Fruit fly (Drosophila melanogaster) whole organism, embryonic: Measurements from ENCODE around the gene Ufsp2.

ENCODE experiments used
- Antp ChIP-seq: fragments of 200-800 bp; sonication (Bioruptor generic); optimal IDR thresholded peaks from 3 replicates; lab custom pipeline; 2016; ENCODE audit warnings: missing biosample characterization, missing genetic modification characterization
- Bdp1 ChIP-seq: fragments of 200-800 bp; sonication (Bioruptor generic); optimal IDR thresholded peaks from 3 replicates; lab custom pipeline; 2016; ENCODE audit warnings: missing biosample characterization, missing genetic modification characterization
- CG10979 ChIP-seq: fragments of 200-800 bp; sonication (Bioruptor generic); optimal IDR thresholded peaks from 2 replicates; lab custom pipeline; 2018; ENCODE audit warnings: missing biosample characterization, mild to moderate bottlenecking, missing genetic modification characterization, moderate library complexity
- CG11247 ChIP-seq: fragments of 200-800 bp; sonication (Bioruptor generic); IDR thresholded peaks from 2 replicates; pipeline ENCODE4 v1.3.6; 2022; ENCODE audit warnings: missing biosample characterization, missing genetic modification characterization
- CG12659 ChIP-seq: fragments of 200-800 bp; sonication (Bioruptor generic); optimal IDR thresholded peaks from 3 replicates; lab custom pipeline; 2017; ENCODE audit warnings: mild to moderate bottlenecking, missing biosample characterization, missing genetic modification reagents, missing genetic modification characterization
- CG14014 ChIP-seq: fragments of 200-800 bp; sonication (Bioruptor generic); IDR thresholded peaks from 2 replicates; pipeline ENCODE4 v1.3.6; 2022; ENCODE audit warnings: missing biosample characterization, missing genetic modification characterization
- CG15073 ChIP-seq: fragments of 200-800 bp; sonication (Bioruptor generic); optimal IDR thresholded peaks from 2 replicates; lab custom pipeline; 2016; ENCODE audit warnings: missing biosample characterization, missing genetic modification characterization
- CG16815 ChIP-seq: fragments of 200-800 bp; sonication (Bioruptor generic); optimal IDR thresholded peaks from 3 replicates; lab custom pipeline; 2017; ENCODE audit warnings: missing biosample characterization, mild to moderate bottlenecking, missing genetic modification characterization
- CG17186 ChIP-seq: fragments of 200-800 bp; sonication (Bioruptor generic); optimal IDR thresholded peaks from 3 replicates; lab custom pipeline; 2017; ENCODE audit warnings: missing biosample characterization, missing genetic modification reagents, missing genetic modification characterization
- CG2202 ChIP-seq: fragments of 200-800 bp; sonication (Bioruptor generic); optimal IDR thresholded peaks from 2 replicates; lab custom pipeline; 2018; ENCODE audit warnings: missing biosample characterization, mild to moderate bottlenecking, missing genetic modification characterization
- CG31441 ChIP-seq: fragments of 200-800 bp; sonication (Bioruptor generic); IDR thresholded peaks from 2 replicates; pipeline ENCODE4 v1.3.6; 2022; ENCODE audit warnings: missing biosample characterization, missing genetic modification characterization
- CG33557 ChIP-seq: fragments of 200-800 bp; sonication (Bioruptor generic); optimal IDR thresholded peaks from 2 replicates; lab custom pipeline; 2019; ENCODE audit warnings: missing biosample characterization, mild to moderate bottlenecking, missing genetic modification characterization, moderate library complexity
- CG34224 ChIP-seq: fragments of 200-800 bp; sonication (Bioruptor generic); IDR thresholded peaks from 3 replicates; pipeline ENCODE4 v1.3.6; 2022; ENCODE audit warnings: missing biosample characterization, missing genetic modification characterization; ENCODE audit not compliant: partially characterized antibody
- CG4360 ChIP-seq: fragments of 200-800 bp; sonication (Bioruptor generic); IDR thresholded peaks from 2 replicates; pipeline ENCODE4 v1.3.6; 2022; ENCODE audit warnings: missing biosample characterization, missing genetic modification characterization
- CG6175 ChIP-seq: fragments of 200-800 bp; sonication (Bioruptor generic); IDR thresholded peaks from 3 replicates; pipeline ENCODE4 v1.3.6; 2022; ENCODE audit warnings: missing biosample characterization, missing genetic modification characterization
- CG6683 ChIP-seq: fragments of 200-800 bp; sonication (Bioruptor generic); optimal IDR thresholded peaks from 2 replicates; lab custom pipeline; 2017; ENCODE audit warnings: missing biosample characterization, mild to moderate bottlenecking, missing genetic modification characterization, missing genetic modification reagents
- CG8478 ChIP-seq: fragments of >200 bp; optimal IDR thresholded peaks from 2 replicates; lab custom pipeline; 2018
- CG9215 ChIP-seq: fragments of 200-800 bp; sonication (Bioruptor generic); IDR thresholded peaks from 2 replicates; pipeline ENCODE4 v1.3.6; 2022; ENCODE audit warnings: missing biosample characterization, missing genetic modification characterization
- CHES-1-like ChIP-seq: fragments of 200-800 bp; sonication (Bioruptor generic); optimal IDR thresholded peaks from 2 replicates; lab custom pipeline; 2016; ENCODE audit warnings: missing biosample characterization, missing genetic modification characterization
- CrebB ChIP-seq: fragments of 200-800 bp; sonication (Bioruptor generic); optimal IDR thresholded peaks from 3 replicates; lab custom pipeline; 2018; ENCODE audit warnings: missing biosample characterization, mild to moderate bottlenecking, missing genetic modification characterization
- D19A ChIP-seq: fragments of 200-800 bp; optimal IDR thresholded peaks from 3 replicates; lab custom pipeline; 2019; ENCODE audit warnings: missing biosample characterization, mild to moderate bottlenecking, missing genetic modification characterization, moderate library complexity
- Doc3 ChIP-seq: fragments of 200-800 bp; sonication (Bioruptor generic); IDR thresholded peaks from 3 replicates; pipeline ENCODE4 v1.3.6; 2022; ENCODE audit warnings: missing biosample characterization, missing genetic modification characterization; ENCODE audit not compliant: partially characterized antibody
- Dref ChIP-seq: fragments of 200-800 bp; sonication (Bioruptor generic); IDR thresholded peaks from 2 replicates; pipeline ENCODE4 v1.3.6; 2022; ENCODE audit warnings: missing biosample characterization, missing genetic modification characterization
- HmgD ChIP-seq: fragments of 200-800 bp; sonication (Bioruptor generic); optimal IDR thresholded peaks from 3 replicates; lab custom pipeline; 2016; ENCODE audit warnings: missing biosample characterization, missing genetic modification characterization
- MESR4 ChIP-seq: fragments of 200-800 bp; sonication (Bioruptor generic); optimal IDR thresholded peaks from 2 replicates; lab custom pipeline; 2018; ENCODE audit warnings: missing biosample characterization, mild to moderate bottlenecking, missing genetic modification characterization, moderate library complexity
- MTF-1 ChIP-seq: fragments of 200-800 bp; sonication (Bioruptor generic); optimal IDR thresholded peaks from 2 replicates; lab custom pipeline; 2018; ENCODE audit warnings: missing biosample characterization, mild to moderate bottlenecking, missing genetic modification characterization, borderline replicate concordance
- Med ChIP-seq: fragments of 200-800 bp; sonication (Bioruptor generic); peaks from one replicate; lab custom pipeline; 2016; ENCODE audit warnings: missing biosample characterization, missing genetic modification characterization, mild to moderate bottlenecking, inconsistent platforms, moderate library complexity
- Meics ChIP-seq: fragments of 200-800 bp; sonication (Bioruptor generic); optimal IDR thresholded peaks from 2 replicates; lab custom pipeline; 2017; ENCODE audit warnings: missing biosample characterization, mild to moderate bottlenecking, missing genetic modification characterization
- Pdp1 ChIP-seq, 2 experiments: fragments of 200-800 bp; sonication (Bioruptor generic); optimal IDR thresholded peaks; 3 replicates each; lab custom pipeline; 2016; ENCODE audit warnings: missing biosample characterization in 2 of 2, missing genetic modification characterization in 2 of 2, mild to moderate bottlenecking in 1 of 2, moderate library complexity in 1 of 2
- Sox100B ChIP-seq: fragments of 200-800 bp; sonication (Bioruptor generic); optimal IDR thresholded peaks from 3 replicates; lab custom pipeline; 2018; ENCODE audit warnings: missing biosample characterization, mild to moderate bottlenecking, missing genetic modification characterization
- Taf1 ChIP-seq: fragments of 200-800 bp; sonication (Bioruptor generic); IDR thresholded peaks from 2 replicates; pipeline ENCODE4 v1.3.6; 2022; ENCODE audit warnings: missing biosample characterization, missing genetic modification characterization
- Usf ChIP-seq: fragments of 200-800 bp; sonication (Bioruptor generic); optimal IDR thresholded peaks from 2 replicates; lab custom pipeline; 2017; ENCODE audit warnings: missing genotype, missing biosample characterization, missing genetic modification characterization
- bsh ChIP-seq, 2 experiments: fragments of 200-800 bp; sonication (Bioruptor generic); optimal IDR thresholded peaks; 2 replicates each; lab custom pipeline; 2017 to 2018; ENCODE audit warnings: mild to moderate bottlenecking in 2 of 2, missing biosample characterization in 2 of 2, missing genetic modification characterization in 2 of 2, moderate library complexity in 1 of 2
- cad ChIP-seq: fragments of >200 bp; optimal IDR thresholded peaks from 2 replicates; lab custom pipeline; 2017; ENCODE audit warnings: missing biosample characterization, missing genetic modification characterization
- chm ChIP-seq: fragments of 200-800 bp; sonication (Bioruptor generic); IDR thresholded peaks from 2 replicates; pipeline ENCODE4 v1.3.6; 2022; ENCODE audit warnings: missing biosample characterization, missing genetic modification characterization
- corto ChIP-seq: fragments of 200-800 bp; sonication (Bioruptor generic); optimal IDR thresholded peaks from 2 replicates; lab custom pipeline; 2016; ENCODE audit warnings: missing biosample characterization, mild to moderate bottlenecking, missing genetic modification characterization, moderate library complexity
- crol ChIP-seq: fragments of 200-800 bp; sonication (Bioruptor generic); IDR thresholded peaks from 2 replicates; pipeline ENCODE4 v1.3.6; 2022; ENCODE audit warnings: missing biosample characterization, missing genetic modification characterization
- dan ChIP-seq: fragments of 200-800 bp; sonication (Bioruptor generic); IDR thresholded peaks from 2 replicates; pipeline ENCODE4 v1.3.6; 2022; ENCODE audit warnings: missing biosample characterization, missing genetic modification characterization
- danr ChIP-seq: fragments of 200-800 bp; sonication (Bioruptor generic); IDR thresholded peaks from 2 replicates; pipeline ENCODE4 v1.3.6; 2022; ENCODE audit warnings: missing biosample characterization, missing genetic modification characterization
- dati ChIP-seq: fragments of 200-800 bp; sonication (Bioruptor generic); IDR thresholded peaks from 2 replicates; pipeline ENCODE4 v1.3.6; 2022; ENCODE audit warnings: missing biosample characterization, missing genetic modification characterization
- gsb-n ChIP-seq: fragments of 200-800 bp; sonication (Bioruptor generic); optimal IDR thresholded peaks from 3 replicates; lab custom pipeline; 2018; ENCODE audit warnings: missing biosample characterization, mild to moderate bottlenecking, missing genetic modification characterization
- hb ChIP-seq: fragments of 200-800 bp; sonication (Bioruptor generic); IDR thresholded peaks from 3 replicates; pipeline ENCODE4 v1.3.6; 2022; ENCODE audit warnings: missing biosample characterization, missing genetic modification characterization; ENCODE audit not compliant: partially characterized antibody
- kay ChIP-seq: fragments of 200-800 bp; sonication (Bioruptor generic); optimal IDR thresholded peaks from 2 replicates; lab custom pipeline; 2016; ENCODE audit warnings: missing biosample characterization, missing genetic modification characterization
- mirr ChIP-seq: fragments of 200-800 bp; sonication (Bioruptor generic); optimal IDR thresholded peaks from 3 replicates; lab custom pipeline; 2018; ENCODE audit warnings: missing biosample characterization, mild to moderate bottlenecking, missing genetic modification characterization
- ro ChIP-seq: fragments of 200-800 bp; sonication (Bioruptor generic); IDR thresholded peaks from 2 replicates; pipeline ENCODE4 v1.3.6; 2022; ENCODE audit warnings: missing biosample characterization, missing genetic modification characterization
- sna ChIP-seq: fragments of 200-800 bp; sonication (Bioruptor generic); IDR thresholded peaks from 2 replicates; pipeline ENCODE4 v1.3.6; 2022; ENCODE audit warnings: missing biosample characterization, missing genetic modification characterization; ENCODE audit not compliant: partially characterized antibody
- usp ChIP-seq: fragments of >200 bp; optimal IDR thresholded peaks from 2 replicates; lab custom pipeline; 2017; ENCODE audit warnings: missing biosample characterization, missing genetic modification characterization
- zen ChIP-seq: fragments of 200-800 bp; sonication (Bioruptor generic); optimal IDR thresholded peaks from 3 replicates; lab custom pipeline; 2018; ENCODE audit warnings: missing biosample characterization, mild to moderate bottlenecking, missing genetic modification characterization, moderate library complexity

Ufsp2 gene

DNA sequence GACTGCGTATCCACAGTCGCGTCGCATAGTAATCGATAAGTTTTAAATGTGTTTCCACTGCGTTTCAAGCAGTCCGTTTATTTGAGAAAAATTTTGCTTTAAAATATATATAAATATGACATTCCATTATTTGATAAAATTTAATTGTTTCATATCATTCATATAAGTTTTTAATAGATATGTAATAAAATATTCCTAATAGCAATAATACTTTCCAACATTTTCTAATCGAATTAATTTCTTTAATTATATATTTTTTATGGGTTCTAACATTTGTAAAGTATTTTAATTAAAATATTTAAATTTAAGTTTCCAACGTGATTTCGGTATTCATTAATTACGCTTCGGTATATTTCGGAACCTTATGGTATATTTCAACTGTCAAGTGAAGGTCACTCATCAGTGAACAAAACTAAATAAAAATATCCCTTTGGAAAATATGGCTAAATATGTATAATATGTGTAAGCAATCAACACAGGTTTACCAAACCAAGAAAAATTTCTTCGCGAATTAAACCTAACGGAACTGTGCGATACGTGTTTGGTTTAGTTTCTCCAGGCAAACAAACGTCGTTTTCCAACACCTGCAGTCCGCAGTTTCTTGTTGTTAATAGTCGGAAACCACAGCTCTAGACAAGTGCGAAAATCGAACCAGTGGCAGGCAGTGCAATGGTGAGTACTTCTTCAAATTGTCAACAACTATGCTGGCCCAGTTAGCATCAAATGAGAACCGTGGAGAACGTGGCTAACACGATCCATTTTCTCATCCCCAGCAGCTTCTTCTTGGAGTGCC lies 13.1 kb upstream of the Ufsp2 start, which contains the start of the genes CG7739 and SCCRO (continued):
- TF ChIP-seq danr (GFP tag; lab: Robert Waterston, UW) (peak; percentile 8; the same call in 1 of the 2 replicates), kay (GFP tag; lab: Kevin White, UChicago) (peak; percentile 61), Sox100B (peak; percentile 4), bsh (GFP tag; optimal IDR thresholded peaks at IDR 0.05; lab: Kevin White, UChicago) (peak in 1 of 2 experiments; percentile 67), Doc3 (GFP tag; lab: Robert Waterston, UW) (no peak), CG33557 (GFP tag; lab: Kevin White, UChicago) (no peak), CG17186 (GFP tag; lab: Kevin White, UChicago) (no peak), gsb-n (tag; lab: Kevin White, UChicago) (peak; percentile 65), CG31441 (GFP tag; lab: Robert Waterston, UW) (peak; percentile 81), Antp (GFP tag; lab: Kevin White, UChicago) (peak; percentile 26), ro (no peak), CG10979 (tag; lab: Kevin White, UChicago) (peak; percentile 19), CG9215 (GFP tag; lab: Robert Waterston, UW) (peak; percentile 53), zen (peak; percentile 54), dan (no peak), chm (GFP tag; lab: Robert Waterston, UW) (peak; percentile 59; the same call in 1 of the 2 replicates), hb (no peak), CG16815 (GFP tag; lab: Kevin White, UChicago) (no peak), CG14014 (GFP tag; lab: Robert Waterston, UW) (peak; percentile 76; the same call in 1 of the 2 replicates), MTF-1 (GFP tag; lab: Kevin White, UChicago) (no peak), mirr (GFP tag; lab: Kevin White, UChicago) (no peak), crol (no peak), CG15073 (GFP tag; lab: Kevin White, UChicago) (peak; percentile 96), Bdp1 (GFP tag; lab: Kevin White, UChicago) (peak; percentile 35), Meics (GFP tag; lab: Kevin White, UChicago) (no peak), HmgD (GFP tag; lab: Kevin White, UChicago) (no peak)

DNA sequence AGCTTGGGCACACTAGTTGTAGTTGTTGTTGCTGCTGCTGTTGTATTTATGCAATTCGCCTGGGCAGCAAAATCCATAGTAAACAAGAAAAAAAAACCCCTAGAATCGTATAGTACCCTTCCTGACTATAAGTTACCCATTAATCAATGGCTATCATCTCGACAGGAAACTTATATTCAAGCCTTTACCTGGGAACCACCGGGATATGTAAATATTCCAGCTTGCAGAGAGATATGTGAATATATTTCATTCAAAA lies 12.6 kb upstream of the Ufsp2 start:
- 0 out of 3 replicates have a peak, but pooled peaks have one; percentile 4 for TF ChIP-seq CG34224
- no peak for TF ChIP-seq CHES-1-like
- peak; percentile 6 for TF ChIP-seq MESR4 (GFP tag; lab: Kevin White, UChicago)
- peak in 1 of 2 experiments; percentile 95 for TF ChIP-seq Pdp1 (GFP tag; optimal IDR thresholded peaks at IDR 0.05; lab: Kevin White, UChicago)

DNA sequence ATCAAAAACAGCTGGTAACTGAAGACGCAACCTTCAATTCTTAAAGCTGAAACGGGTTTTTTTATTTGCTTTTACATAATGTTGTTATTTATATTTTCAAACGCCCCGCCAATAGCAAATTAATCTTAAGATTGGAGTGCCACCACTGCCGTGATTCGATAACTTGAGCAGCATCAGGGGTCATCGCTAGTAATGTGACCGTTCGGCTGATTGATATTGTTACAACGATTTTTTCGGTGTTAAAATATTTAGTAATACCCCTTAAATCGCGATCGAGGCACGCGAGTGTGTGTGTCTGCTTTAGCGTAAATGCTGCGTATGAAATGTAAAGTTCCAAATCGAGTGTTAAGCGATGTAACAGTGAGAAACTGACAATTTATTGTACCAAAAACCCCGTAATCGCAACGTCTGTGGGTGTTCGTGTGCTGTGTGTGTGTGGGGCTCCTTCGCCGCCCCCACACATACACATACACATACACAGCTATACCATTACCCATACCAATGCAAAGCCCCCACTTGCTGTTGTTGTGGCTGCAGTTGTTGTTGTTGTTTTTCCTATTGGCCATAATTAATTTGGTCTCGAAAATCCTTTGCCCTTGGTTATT lies 10.4 kb upstream of the Ufsp2 start, which contains the start of gene dop:
TSS of gene dop (plus strand) at position 185 of the 605 bp plus-strand sequence.
- no peak for TF ChIP-seq D19A
- no peak for TF ChIP-seq CrebB
- TF ChIP-seq CG6683 (GFP tag; lab: Kevin White, UChicago), result no peak
- peak; percentile 89 for TF ChIP-seq Med (GFP tag; lab: Kevin White, UChicago)
- TF ChIP-seq CG8478, result peak; percentile 90
- no peak for TF ChIP-seq Sox100B
- no peak; the same call in 1 of the 2 replicates for TF ChIP-seq CG11247 (GFP tag; lab: Robert Waterston, UW)
- TF ChIP-seq usp (GFP tag; lab: Kevin White, UChicago), result no peak
- TF ChIP-seq Taf1, result no peak
- TF ChIP-seq Dref, result peak; percentile 73
- TF ChIP-seq CG6175 (GFP tag; lab: Robert Waterston, UW), result no peak
- TF ChIP-seq CG12659 (GFP tag; lab: Kevin White, UChicago), result peak; percentile 34
- peak; percentile 94 for TF ChIP-seq CG4360
- peak; percentile 49 for TF ChIP-seq corto (GFP tag; lab: Kevin White, UChicago)
- TF ChIP-seq Usf (GFP tag; lab: Kevin White, UChicago), result no peak
- TF ChIP-seq dati (GFP tag; lab: Robert Waterston, UW), result no peak
- TF ChIP-seq cad (GFP tag; lab: Kevin White, UChicago), result no peak
- TF ChIP-seq ro, result no peak
- TF ChIP-seq CG2202, result no peak
- TF ChIP-seq sna (GFP tag; lab: Robert Waterston, UW), result peak; percentile 43
